Worm (Caenorhabditis elegans) whole organism, mixed stage, embryonic: ENCODE results near the gene sre-36.

Source experiments
- M03D4.4 ChIP-seq: sonication (generic microtip); optimal IDR thresholded peaks from 2 replicates; lab custom pipeline; 2017; ENCODE audit warnings: mild to moderate bottlenecking, missing genetic modification characterization, missing compliant biosample characterization
- bed-3 ChIP-seq: fragments of 200-800 bp; sonication (Bioruptor generic); optimal IDR thresholded peaks from 3 replicates; lab custom pipeline; 2018; ENCODE audit warnings: mild to moderate bottlenecking, missing genetic modification characterization, moderate library complexity, missing compliant biosample characterization
- blmp-1 ChIP-seq: fragments of 150-350 bp; optimal IDR thresholded peaks from 2 replicates; lab custom pipeline; 2014; ENCODE audit warnings: missing biosample characterization, missing genetic modification characterization
- ceh-39 ChIP-seq: fragments of 150-350 bp; optimal IDR thresholded peaks from 2 replicates; lab custom pipeline; 2014; ENCODE audit warnings: missing biosample characterization, missing genetic modification characterization
- ceh-43 ChIP-seq: fragments of 200-800 bp; sonication (Bioruptor generic); optimal IDR thresholded peaks from 2 replicates; lab custom pipeline; 2018; ENCODE audit warnings: mild to moderate bottlenecking, missing genetic modification characterization, moderate library complexity, missing compliant biosample characterization
- ceh-83 ChIP-seq: fragments of 200-800 bp; sonication (Bioruptor generic); optimal IDR thresholded peaks from 2 replicates; lab custom pipeline; 2018; ENCODE audit warnings: mild to moderate bottlenecking, missing genetic modification characterization, missing compliant biosample characterization
- ces-1 ChIP-seq: fragments of 150-350 bp; optimal IDR thresholded peaks from 2 replicates; lab custom pipeline; 2014; ENCODE audit warnings: missing biosample characterization, missing genetic modification reagents, missing genetic modification characterization
- cnd-1 ChIP-seq: fragments of 200-800 bp; sonication (Bioruptor generic); optimal IDR thresholded peaks from 2 replicates; lab custom pipeline; 2018; ENCODE audit warnings: mild to moderate bottlenecking, missing genetic modification characterization, missing compliant biosample characterization
- drap-1 ChIP-seq: fragments of 200-800 bp; sonication (Bioruptor generic); optimal IDR thresholded peaks from 3 replicates; lab custom pipeline; 2018; ENCODE audit warnings: mild to moderate bottlenecking, missing genetic modification characterization, missing compliant biosample characterization
- elt-1 ChIP-seq: sonication (generic microtip); optimal IDR thresholded peaks from 2 replicates; lab custom pipeline; 2017; ENCODE audit warnings: missing genetic modification characterization, mild to moderate bottlenecking, missing compliant biosample characterization, antibody characterized with exemption, moderate library complexity, borderline replicate concordance; ENCODE audit not compliant: insufficient read depth
- elt-3 ChIP-seq: fragments of 150-350 bp; optimal IDR thresholded peaks from 2 replicates; lab custom pipeline; 2014; ENCODE audit warnings: missing biosample characterization, missing genetic modification characterization
- flh-1 ChIP-seq: fragments of 200-800 bp; sonication (Bioruptor generic); optimal IDR thresholded peaks from 2 replicates; lab custom pipeline; 2018; ENCODE audit warnings: mild to moderate bottlenecking, missing genetic modification characterization, moderate library complexity, missing compliant biosample characterization
- ham-2 ChIP-seq: fragments of 200-800 bp; sonication (Bioruptor generic); optimal IDR thresholded peaks from 2 replicates; lab custom pipeline; 2018; ENCODE audit warnings: mild to moderate bottlenecking, missing genetic modification characterization, missing compliant biosample characterization
- hlh-1 ChIP-seq: fragments of 150-350 bp; optimal IDR thresholded peaks from 2 replicates; lab custom pipeline; 2014; ENCODE audit warnings: missing biosample characterization, missing genetic modification reagents, missing genetic modification characterization
- lin-13 ChIP-seq: fragments of 150-350 bp; optimal IDR thresholded peaks from 2 replicates; lab custom pipeline; 2014; ENCODE audit warnings: missing biosample characterization, missing genetic modification characterization
- lin-32 ChIP-seq: fragments of 200-800 bp; sonication (Bioruptor generic); optimal IDR thresholded peaks from 2 replicates; lab custom pipeline; 2018; ENCODE audit warnings: mild to moderate bottlenecking, missing genetic modification characterization, missing compliant biosample characterization
- lsy-2 ChIP-seq: fragments of 150-350 bp; optimal IDR thresholded peaks from 2 replicates; lab custom pipeline; 2014; ENCODE audit warnings: missing biosample characterization, missing genetic modification characterization
- mab-5 ChIP-seq: fragments of 150-350 bp; optimal IDR thresholded peaks from 2 replicates; lab custom pipeline; 2014; ENCODE audit warnings: missing biosample characterization, missing genetic modification characterization
- mep-1 ChIP-seq: fragments of 150-350 bp; optimal IDR thresholded peaks from 2 replicates; lab custom pipeline; 2017; ENCODE audit warnings: missing biosample characterization, missing genetic modification reagents, missing genetic modification characterization, inconsistent platforms
- mls-2 ChIP-seq: sonication (generic microtip); optimal IDR thresholded peaks from 2 replicates; lab custom pipeline; 2016; ENCODE audit warnings: mild to moderate bottlenecking, missing genetic modification characterization, moderate library complexity, missing compliant biosample characterization
- nhr-12 ChIP-seq: fragments of 150-350 bp; optimal IDR thresholded peaks from 2 replicates; lab custom pipeline; 2014; ENCODE audit warnings: missing biosample characterization, missing genetic modification characterization
- nhr-2 ChIP-seq: fragments of 150-350 bp; optimal IDR thresholded peaks from 2 replicates; lab custom pipeline; 2014; ENCODE audit warnings: missing biosample characterization, missing genetic modification characterization
- nhr-237 ChIP-seq: fragments of 150-350 bp; optimal IDR thresholded peaks from 2 replicates; lab custom pipeline; 2014; ENCODE audit warnings: missing biosample characterization, missing genetic modification characterization
- nhr-28 ChIP-seq: fragments of 150-350 bp; optimal IDR thresholded peaks from 2 replicates; lab custom pipeline; 2014; ENCODE audit warnings: missing biosample characterization, missing genetic modification characterization
- nhr-76 ChIP-seq: sonication (generic microtip); optimal IDR thresholded peaks from 2 replicates; lab custom pipeline; 2017; ENCODE audit warnings: missing biosample characterization, missing genetic modification characterization
- pha-4 ChIP-seq: fragments of 150-350 bp; optimal IDR thresholded peaks from 2 replicates; lab custom pipeline; 2018; ENCODE audit warnings: missing biosample characterization, missing genetic modification reagents, missing genetic modification characterization
- sem-2 ChIP-seq: fragments of 200-800 bp; sonication (Bioruptor generic); optimal IDR thresholded peaks from 2 replicates; lab custom pipeline; 2018; ENCODE audit warnings: mild to moderate bottlenecking, missing genetic modification characterization, missing compliant biosample characterization
- snpc-4 ChIP-seq: fragments of 150-350 bp; optimal IDR thresholded peaks from 2 replicates; lab custom pipeline; 2014; ENCODE audit warnings: missing biosample characterization, missing genetic modification characterization
- sptf-1 ChIP-seq: sonication (generic microtip); optimal IDR thresholded peaks from 2 replicates; lab custom pipeline; 2017; ENCODE audit warnings: mild to moderate bottlenecking, missing genetic modification characterization, moderate library complexity, missing compliant biosample characterization
- tbx-8 ChIP-seq: fragments of 200-800 bp; sonication (Bioruptor generic); optimal IDR thresholded peaks from 2 replicates; lab custom pipeline; 2018; ENCODE audit warnings: mild to moderate bottlenecking, missing genetic modification characterization, moderate library complexity, missing compliant biosample characterization
- unc-120 ChIP-seq: sonication (generic microtip); optimal IDR thresholded peaks from 2 replicates; lab custom pipeline; 2017; ENCODE audit warnings: missing genetic modification characterization, missing compliant biosample characterization; ENCODE audit not compliant: poor library complexity, severe bottlenecking
- unc-39 ChIP-seq: fragments of 150-350 bp; optimal IDR thresholded peaks from 2 replicates; lab custom pipeline; 2014; ENCODE audit warnings: missing biosample characterization, missing genetic modification characterization
- unc-62 ChIP-seq: fragments of 150-350 bp; optimal IDR thresholded peaks from 2 replicates; lab custom pipeline; 2014; ENCODE audit warnings: missing biosample characterization, missing genetic modification reagents, missing genetic modification characterization
- zip-8 ChIP-seq: fragments of 150-350 bp; optimal IDR thresholded peaks from 2 replicates; lab custom pipeline; 2014; ENCODE audit warnings: missing biosample characterization, missing genetic modification characterization
- ztf-11 ChIP-seq: fragments of 150-350 bp; optimal IDR thresholded peaks from 2 replicates; lab custom pipeline; 2014; ENCODE audit warnings: missing biosample characterization, missing genetic modification characterization

Gene sre-36

DNA sequence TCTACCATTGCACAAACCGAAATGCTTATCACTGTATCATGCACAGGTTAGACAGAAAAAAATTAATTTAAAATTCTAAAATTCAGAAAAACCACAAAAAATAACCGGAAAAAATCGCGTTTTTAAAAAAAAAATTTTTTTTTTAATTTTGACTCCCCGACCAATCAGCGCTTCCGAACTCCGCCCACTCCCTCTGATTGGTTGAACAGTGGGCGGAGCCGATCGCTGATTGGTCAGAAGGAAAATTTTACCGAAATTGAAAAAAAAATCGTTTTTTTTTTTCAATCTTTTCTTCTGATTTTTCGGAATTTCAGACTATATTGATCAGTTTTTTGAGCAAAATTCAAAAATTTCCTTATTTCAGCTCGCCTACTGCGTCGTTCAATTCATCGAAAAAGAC, 38.1 kb upstream of the sre-36 start:
- no peak for TF ChIP-seq cnd-1 (tag; lab: Kevin White, UChicago)
- no peak for TF ChIP-seq unc-120
- no peak for TF ChIP-seq nhr-2 (tag; lab: Kevin White, UChicago)
- TF ChIP-seq ceh-83 (GFP tag; lab: Kevin White, UChicago): no peak
- TF ChIP-seq nhr-28 (tag; lab: Kevin White, UChicago): no peak
- no peak for TF ChIP-seq ztf-11 (tag; lab: Kevin White, UChicago)
- no peak for TF ChIP-seq elt-1 (tag; lab: Kevin White, UChicago)
- TF ChIP-seq lin-13 (tag; lab: Kevin White, UChicago): no peak
- no peak for TF ChIP-seq mab-5 (tag; lab: Kevin White, UChicago)
- no peak for TF ChIP-seq sptf-1 (tag; lab: Kevin White, UChicago)
- no peak for TF ChIP-seq flh-1 (GFP tag; lab: Kevin White, UChicago)
- no peak for TF ChIP-seq ham-2 (GFP tag; lab: Kevin White, UChicago)
- no peak for TF ChIP-seq nhr-76 (tag; lab: Kevin White, UChicago)
- TF ChIP-seq tbx-8: no peak

DNA sequence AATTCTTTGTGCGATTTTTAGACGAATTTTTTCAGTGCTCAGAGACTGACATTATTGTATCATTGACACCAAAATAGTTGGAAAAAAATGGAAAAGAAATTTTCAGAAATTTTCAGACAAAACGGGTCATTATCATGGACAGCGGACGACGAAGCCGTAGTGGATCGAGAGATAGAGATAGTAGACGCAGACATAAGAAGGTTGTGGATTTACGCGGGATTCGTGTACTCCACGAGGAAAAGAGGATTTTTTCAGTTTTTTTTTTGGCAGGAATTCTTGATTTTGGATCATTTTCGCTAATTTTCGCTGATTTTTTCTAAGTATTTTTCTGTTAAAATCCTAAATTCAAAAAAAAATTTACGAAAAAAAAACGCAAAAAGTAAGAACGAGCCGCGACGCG, 31.9 kb upstream of the sre-36 start, which contains the start of gene W08G11.3:
Gene W08G11.3 (plus strand): TSS at position 107 of the 400 bp plus-strand sequence.
- TF ChIP-seq sptf-1 (tag; lab: Kevin White, UChicago): no peak
- no peak for TF ChIP-seq nhr-76 (tag; lab: Kevin White, UChicago)
- TF ChIP-seq sem-2: no peak
- TF ChIP-seq nhr-237 (tag; lab: Kevin White, UChicago): no peak
- no peak for TF ChIP-seq nhr-28 (tag; lab: Kevin White, UChicago)
- TF ChIP-seq ztf-11 (tag; lab: Kevin White, UChicago): no peak
- TF ChIP-seq nhr-12 (tag; lab: Kevin White, UChicago): no peak
- TF ChIP-seq zip-8: no peak
- TF ChIP-seq lin-32 (GFP tag; lab: Kevin White, UChicago): no peak
- TF ChIP-seq ceh-43 (GFP tag; lab: Kevin White, UChicago): no peak
- TF ChIP-seq mab-5 (tag; lab: Kevin White, UChicago): no peak
- TF ChIP-seq ceh-83 (GFP tag; lab: Kevin White, UChicago): no peak
- TF ChIP-seq unc-120: no peak
- TF ChIP-seq bed-3 (GFP tag; lab: Kevin White, UChicago): no peak
- TF ChIP-seq ces-1 (GFP tag; lab: Kevin White, UChicago): no peak

DNA sequence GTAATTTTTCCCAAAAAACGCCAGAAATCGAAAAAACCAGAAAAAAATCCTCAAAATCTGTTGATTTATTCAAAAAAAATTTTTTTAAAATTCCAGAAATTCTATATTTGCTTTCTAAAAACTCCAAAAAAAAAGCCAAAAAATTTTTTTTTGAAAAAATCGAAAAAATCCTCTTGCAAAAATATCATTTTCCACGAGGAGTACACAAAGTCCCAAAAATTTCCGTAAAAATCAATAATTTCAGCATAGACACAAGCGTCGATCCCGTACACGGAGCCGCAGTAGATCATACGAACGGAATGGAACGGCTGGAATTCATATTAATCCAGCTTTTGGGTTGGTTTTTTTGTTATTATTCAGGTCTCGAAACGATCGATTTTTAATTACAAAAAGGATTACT, 31.3 kb upstream of the sre-36 start:
- TF ChIP-seq lin-13 (tag; lab: Kevin White, UChicago): no peak
- no peak for TF ChIP-seq nhr-12 (tag; lab: Kevin White, UChicago)
- no peak for TF ChIP-seq nhr-237 (tag; lab: Kevin White, UChicago)
- TF ChIP-seq zip-8: no peak
- no peak for TF ChIP-seq unc-39
- TF ChIP-seq elt-1 (tag; lab: Kevin White, UChicago): no peak
- no peak for TF ChIP-seq flh-1 (GFP tag; lab: Kevin White, UChicago)
- no peak for TF ChIP-seq blmp-1
- no peak for TF ChIP-seq mep-1
- no peak for TF ChIP-seq ztf-11 (tag; lab: Kevin White, UChicago)
- no peak for TF ChIP-seq unc-62
- TF ChIP-seq lsy-2 (tag; lab: Kevin White, UChicago): no peak
- no peak for TF ChIP-seq mab-5 (tag; lab: Kevin White, UChicago)
- no peak for TF ChIP-seq ham-2 (GFP tag; lab: Kevin White, UChicago)
- no peak for TF ChIP-seq pha-4 (tag; lab: Kevin White, UChicago)
- no peak for TF ChIP-seq nhr-2 (tag; lab: Kevin White, UChicago)
- TF ChIP-seq M03D4.4: no peak
- no peak for TF ChIP-seq ces-1 (GFP tag; lab: Kevin White, UChicago)

DNA sequence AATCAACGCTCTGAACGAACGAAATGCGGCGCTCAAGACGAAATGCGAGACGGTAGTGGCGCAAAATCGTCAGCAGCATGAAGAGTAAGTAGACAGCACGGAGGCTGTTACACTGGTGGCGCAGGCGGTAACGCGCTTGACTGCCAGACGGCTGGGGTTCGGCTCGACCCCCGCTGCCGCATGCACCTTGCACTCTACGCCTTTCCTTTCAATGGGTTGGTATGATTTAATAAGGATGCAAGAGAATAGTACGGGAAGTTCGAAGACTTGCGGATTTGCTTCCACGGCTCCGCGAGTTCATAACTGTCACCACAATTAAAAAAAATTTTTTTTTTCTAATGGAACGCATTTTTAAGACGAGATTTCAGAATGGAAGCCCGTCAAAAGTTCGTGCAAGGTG, 29.4 kb upstream of the sre-36 start:
- TF ChIP-seq ceh-83 (GFP tag; lab: Kevin White, UChicago): peak; percentile 76
- TF ChIP-seq unc-120: peak; percentile 54
- peak; percentile 84 for TF ChIP-seq cnd-1 (tag; lab: Kevin White, UChicago)
- TF ChIP-seq mls-2 (tag; lab: Kevin White, UChicago): peak; percentile 82
- no peak for TF ChIP-seq nhr-28 (tag; lab: Kevin White, UChicago)
- peak; percentile 73 for TF ChIP-seq sem-2
- TF ChIP-seq nhr-12 (tag; lab: Kevin White, UChicago): no peak
- peak; percentile 25 for TF ChIP-seq lin-13 (tag; lab: Kevin White, UChicago)
- peak; percentile 60 for TF ChIP-seq bed-3 (GFP tag; lab: Kevin White, UChicago)
- TF ChIP-seq unc-62: no peak
- TF ChIP-seq ham-2 (GFP tag; lab: Kevin White, UChicago): peak; percentile 57
- TF ChIP-seq nhr-237 (tag; lab: Kevin White, UChicago): no peak
- TF ChIP-seq tbx-8: peak; percentile 53
- no peak for TF ChIP-seq nhr-2 (tag; lab: Kevin White, UChicago)
- TF ChIP-seq unc-39: no peak
- peak; percentile 62 for TF ChIP-seq lin-32 (GFP tag; lab: Kevin White, UChicago)
- peak; percentile 41 for TF ChIP-seq flh-1 (GFP tag; lab: Kevin White, UChicago)
- TF ChIP-seq sptf-1 (tag; lab: Kevin White, UChicago): peak; percentile 85
- peak; percentile 48 for TF ChIP-seq pha-4 (tag; lab: Kevin White, UChicago)
- no peak for TF ChIP-seq mep-1
- TF ChIP-seq drap-1 (GFP tag; lab: Kevin White, UChicago): peak; percentile 78
- TF ChIP-seq ceh-39 (tag; lab: Kevin White, UChicago): no peak
- TF ChIP-seq ces-1 (GFP tag; lab: Kevin White, UChicago): no peak
- TF ChIP-seq mab-5 (tag; lab: Kevin White, UChicago): no peak
- TF ChIP-seq lsy-2 (tag; lab: Kevin White, UChicago): no peak
- TF ChIP-seq snpc-4 (tag; lab: Kevin White, UChicago): no peak
- peak; percentile 21 for TF ChIP-seq hlh-1
- no peak for TF ChIP-seq nhr-76 (tag; lab: Kevin White, UChicago)
- no peak for TF ChIP-seq zip-8
- peak; percentile 76 for TF ChIP-seq M03D4.4
- TF ChIP-seq elt-3 (tag; lab: Kevin White, UChicago): no peak
- TF ChIP-seq ceh-43 (GFP tag; lab: Kevin White, UChicago): peak; percentile 57
- no peak for TF ChIP-seq ztf-11 (tag; lab: Kevin White, UChicago)
- TF ChIP-seq elt-1 (tag; lab: Kevin White, UChicago): no peak
- TF ChIP-seq blmp-1: no peak
- TF ChIP-seq, all 35 proteins: peak for 17
